Fruit fly (Drosophila melanogaster) whole organism, embryonic: Measurements from ENCODE around the gene intr.

Experiments
- ATbp ChIP-seq: fragments of 200-800 bp; sonication (Bioruptor generic); optimal IDR thresholded peaks from 2 replicates; lab custom pipeline; 2017; ENCODE audit warnings: missing biosample characterization, mild to moderate bottlenecking, missing genetic modification characterization, missing genetic modification reagents
- Abd-B ChIP-seq: fragments of 200-800 bp; sonication (Bioruptor generic); optimal IDR thresholded peaks from 2 replicates; lab custom pipeline; 2018; ENCODE audit warnings: missing biosample characterization, mild to moderate bottlenecking, missing genetic modification characterization, moderate library complexity
- Atf-2 ChIP-seq: fragments of 200-800 bp; sonication (Bioruptor generic); optimal IDR thresholded peaks from 2 replicates; lab custom pipeline; 2016; ENCODE audit warnings: missing biosample characterization, missing genetic modification characterization
- Awh ChIP-seq: fragments of 200-800 bp; sonication (Bioruptor generic); IDR thresholded peaks from 2 replicates; pipeline ENCODE4, ENCODE4 v1.3.6; 2022; ENCODE audit warnings: missing biosample characterization, missing genetic modification characterization
- Blimp-1 ChIP-seq: fragments of 200-800 bp; sonication (Bioruptor generic); optimal IDR thresholded peaks from 3 replicates; lab custom pipeline; 2018; ENCODE audit warnings: missing biosample characterization, missing genetic modification characterization, mild to moderate bottlenecking, moderate library complexity, missing genetic modification reagents
- CG10274 ChIP-seq: fragments of 200-800 bp; sonication (Bioruptor generic); optimal IDR thresholded peaks from 3 replicates; lab custom pipeline; 2017; ENCODE audit warnings: missing biosample characterization, mild to moderate bottlenecking, missing genetic modification characterization
- CG10543 ChIP-seq: fragments of 200-800 bp; sonication (Bioruptor generic); optimal IDR thresholded peaks from 3 replicates; lab custom pipeline; 2017; ENCODE audit warnings: missing biosample characterization, mild to moderate bottlenecking, missing genetic modification characterization, moderate library complexity
- CG10959 ChIP-seq: fragments of 200-800 bp; sonication (Bioruptor generic); IDR thresholded peaks from 2 replicates; pipeline ENCODE4 v1.3.6; 2022; ENCODE audit warnings: missing biosample characterization, missing genetic modification characterization
- CG11093 ChIP-seq: fragments of 200-800 bp; sonication (Bioruptor generic); IDR thresholded peaks from 3 replicates; pipeline ENCODE4 v1.3.6; 2022; ENCODE audit warnings: missing biosample characterization, missing genetic modification characterization
- CG11398 ChIP-seq: fragments of 200-800 bp; sonication (Bioruptor generic); optimal IDR thresholded peaks from 2 replicates; lab custom pipeline; 2016; ENCODE audit warnings: missing biosample characterization, missing genetic modification characterization
- CG11696 ChIP-seq: fragments of 200-800 bp; sonication (Bioruptor generic); IDR thresholded peaks from 2 replicates; pipeline ENCODE4 v1.3.6; 2022; ENCODE audit warnings: missing biosample characterization, missing genetic modification characterization
- CG12769 ChIP-seq: fragments of 200-800 bp; sonication (Bioruptor generic); optimal IDR thresholded peaks from 2 replicates; lab custom pipeline; 2019; ENCODE audit warnings: missing biosample characterization, mild to moderate bottlenecking, missing genetic modification characterization, moderate library complexity
- CG14014 ChIP-seq: fragments of 200-800 bp; sonication (Bioruptor generic); IDR thresholded peaks from 2 replicates; pipeline ENCODE4 v1.3.6; 2022; ENCODE audit warnings: missing biosample characterization, missing genetic modification characterization
- CG14667 ChIP-seq: fragments of 200-800 bp; sonication (Bioruptor generic); IDR thresholded peaks from 2 replicates; pipeline ENCODE4 v1.3.6; 2022; ENCODE audit warnings: missing biosample characterization, missing genetic modification characterization
- CG15601 ChIP-seq: fragments of 200-800 bp; sonication (Bioruptor generic); optimal IDR thresholded peaks from 3 replicates; lab custom pipeline; 2019; ENCODE audit warnings: missing biosample characterization, mild to moderate bottlenecking, missing genetic modification characterization, moderate library complexity
- CG1647 ChIP-seq: fragments of 200-800 bp; sonication (Bioruptor generic); optimal IDR thresholded peaks from 3 replicates; lab custom pipeline; 2016; ENCODE audit warnings: missing biosample characterization, missing genetic modification characterization
- CG17359 ChIP-seq: fragments of 200-800 bp; sonication (Bioruptor generic); optimal IDR thresholded peaks from 3 replicates; lab custom pipeline; 2018; ENCODE audit warnings: missing biosample characterization, mild to moderate bottlenecking, missing genetic modification characterization, moderate library complexity
- CG17568 ChIP-seq: fragments of 200-800 bp; sonication (Bioruptor generic); optimal IDR thresholded peaks from 2 replicates; lab custom pipeline; 2018; ENCODE audit warnings: missing biosample characterization, mild to moderate bottlenecking, missing genetic modification characterization, moderate library complexity
- CG2199 ChIP-seq: fragments of 200-800 bp; sonication (Bioruptor generic); IDR thresholded peaks from 3 replicates; pipeline ENCODE4 v1.3.6; 2022; ENCODE audit warnings: missing biosample characterization, missing genetic modification characterization
- CG31365 ChIP-seq: fragments of 200-800 bp; sonication (Bioruptor generic); optimal IDR thresholded peaks from 2 replicates; lab custom pipeline; 2018; ENCODE audit warnings: missing biosample characterization, mild to moderate bottlenecking, missing genetic modification characterization
- CG31388 ChIP-seq: fragments of 200-800 bp; sonication (Bioruptor generic); optimal IDR thresholded peaks from 2 replicates; lab custom pipeline; 2016; ENCODE audit warnings: missing biosample characterization, missing genetic modification characterization
- CG4854 ChIP-seq: fragments of 200-800 bp; sonication (Bioruptor generic); optimal IDR thresholded peaks from 2 replicates; lab custom pipeline; 2016; ENCODE audit warnings: missing biosample characterization, missing genetic modification characterization, inconsistent platforms
- CG7372 ChIP-seq: fragments of 200-800 bp; sonication (Bioruptor generic); IDR thresholded peaks from 2 replicates; pipeline ENCODE4 v1.3.6; 2022; ENCODE audit warnings: missing biosample characterization, missing genetic modification characterization
- CG9727 ChIP-seq: fragments of 200-800 bp; sonication (Bioruptor generic); optimal IDR thresholded peaks from 3 replicates; lab custom pipeline; 2017; ENCODE audit warnings: missing biosample characterization, mild to moderate bottlenecking, missing genetic modification characterization
- CG9932 ChIP-seq: fragments of 200-800 bp; sonication (Bioruptor generic); IDR thresholded peaks from 2 replicates; pipeline ENCODE4 v1.3.6; 2022; ENCODE audit warnings: missing biosample characterization, missing genetic modification characterization
- Camta ChIP-seq: fragments of 200-800 bp; sonication (Bioruptor generic); optimal IDR thresholded peaks from 2 replicates; lab custom pipeline; 2016; ENCODE audit warnings: missing biosample characterization, missing genetic modification characterization
- Dfd ChIP-seq, 2 experiments: fragments of >200 bp; optimal IDR thresholded peaks; 2 replicates each; lab custom pipeline; 2017; ENCODE audit warnings: missing biosample characterization in 2 of 2, missing genetic modification characterization in 2 of 2
- Doc3 ChIP-seq: fragments of 200-800 bp; sonication (Bioruptor generic); IDR thresholded peaks from 3 replicates; pipeline ENCODE4 v1.3.6; 2022; ENCODE audit warnings: missing biosample characterization, missing genetic modification characterization; ENCODE audit not compliant: partially characterized antibody
- Dp ChIP-seq: fragments of 200-800 bp; sonication (Bioruptor generic); optimal IDR thresholded peaks from 2 replicates; lab custom pipeline; 2018; ENCODE audit warnings: missing biosample characterization, mild to moderate bottlenecking, missing genetic modification characterization, moderate library complexity
- Fer3 ChIP-seq: fragments of 200-800 bp; sonication (Bioruptor generic); optimal IDR thresholded peaks from 2 replicates; lab custom pipeline; 2018; ENCODE audit warnings: missing biosample characterization, mild to moderate bottlenecking, missing genetic modification characterization, moderate library complexity
- HLH54F ChIP-seq: fragments of 200-800 bp; sonication (Bioruptor generic); optimal IDR thresholded peaks from 3 replicates; lab custom pipeline; 2016; ENCODE audit warnings: missing biosample characterization, missing genetic modification characterization
- Optix ChIP-seq: fragments of 200-800 bp; sonication (Bioruptor generic); IDR thresholded peaks from 3 replicates; pipeline ENCODE4 v1.3.6; 2022; ENCODE audit warnings: missing biosample characterization, missing genetic modification characterization
- Scr ChIP-seq: fragments of 200-800 bp; sonication (Bioruptor generic); IDR thresholded peaks from 2 replicates; pipeline ENCODE4 v1.3.6; 2022; ENCODE audit warnings: missing biosample characterization, missing genetic modification characterization; ENCODE audit not compliant: partially characterized antibody
- TFAM ChIP-seq: fragments of 200-800 bp; sonication (Bioruptor generic); optimal IDR thresholded peaks from 2 replicates; lab custom pipeline; 2017; ENCODE audit warnings: missing biosample characterization, missing genetic modification characterization, inconsistent platforms
- YL-1 ChIP-seq: fragments of 200-800 bp; sonication (Bioruptor generic); optimal IDR thresholded peaks from 3 replicates; lab custom pipeline; 2017; ENCODE audit warnings: missing biosample characterization, mild to moderate bottlenecking, missing genetic modification characterization
- ara ChIP-seq: fragments of 200-800 bp; sonication (Bioruptor generic); IDR thresholded peaks from 2 replicates; pipeline ENCODE4 v1.3.6; 2022; ENCODE audit warnings: missing biosample characterization, missing genetic modification characterization
- bowl ChIP-seq: fragments of 200-800 bp; sonication (Bioruptor generic); IDR thresholded peaks from 2 replicates; pipeline ENCODE4 v1.3.6; 2022; ENCODE audit warnings: missing biosample characterization, missing genetic modification characterization
- btn ChIP-seq: fragments of 200-800 bp; sonication (Bioruptor generic); optimal IDR thresholded peaks from 2 replicates; lab custom pipeline; 2016; ENCODE audit warnings: missing biosample characterization, missing genetic modification characterization
- corto ChIP-seq: fragments of 200-800 bp; sonication (Bioruptor generic); optimal IDR thresholded peaks from 2 replicates; lab custom pipeline; 2016; ENCODE audit warnings: missing biosample characterization, mild to moderate bottlenecking, missing genetic modification characterization, moderate library complexity
- dimm ChIP-seq: fragments of 200-800 bp; sonication (Bioruptor generic); IDR thresholded peaks from 2 replicates; pipeline ENCODE4 v1.3.6; 2022; ENCODE audit warnings: missing biosample characterization, missing genetic modification characterization
- dpn ChIP-seq, 2 experiments: fragments of 200-800 bp; sonication (Bioruptor generic); optimal IDR thresholded peaks; 3 replicates each; lab custom pipeline; 2016; ENCODE audit warnings: missing biosample characterization in 2 of 2, missing genetic modification characterization in 2 of 2
- fd3F ChIP-seq: fragments of 200-800 bp; sonication (Bioruptor generic); optimal IDR thresholded peaks from 2 replicates; lab custom pipeline; 2018; ENCODE audit warnings: missing biosample characterization, mild to moderate bottlenecking, missing genetic modification characterization, moderate library complexity
- ftz-f1 ChIP-seq: fragments of 200-800 bp; sonication (Bioruptor generic); optimal IDR thresholded peaks from 2 replicates; lab custom pipeline; 2016; ENCODE audit warnings: missing biosample characterization, missing genetic modification characterization
- hth ChIP-seq: fragments of >200 bp; optimal IDR thresholded peaks from 2 replicates; lab custom pipeline; 2017; ENCODE audit warnings: inconsistent platforms
- lbe ChIP-seq: fragments of 200-800 bp; sonication (Bioruptor generic); optimal IDR thresholded peaks from 2 replicates; lab custom pipeline; 2016; ENCODE audit warnings: missing biosample characterization, mild to moderate bottlenecking, missing genetic modification characterization
- pita ChIP-seq: fragments of 200-800 bp; sonication (Bioruptor generic); optimal IDR thresholded peaks from 2 replicates; lab custom pipeline; 2017; ENCODE audit warnings: missing biosample characterization, mild to moderate bottlenecking, missing genetic modification characterization
- pros ChIP-seq: fragments of 200-800 bp; sonication (Bioruptor generic); optimal IDR thresholded peaks from 3 replicates; lab custom pipeline; 2019; ENCODE audit warnings: missing biosample characterization, mild to moderate bottlenecking, missing genetic modification characterization, moderate library complexity
- scrt ChIP-seq: fragments of 200-800 bp; sonication (Bioruptor generic); optimal IDR thresholded peaks from 2 replicates; lab custom pipeline; 2018; ENCODE audit warnings: missing biosample characterization, mild to moderate bottlenecking, missing genetic modification characterization, moderate library complexity
- tx ChIP-seq: fragments of 200-800 bp; sonication (Bioruptor generic); optimal IDR thresholded peaks from 2 replicates; lab custom pipeline; 2016; ENCODE audit warnings: missing biosample characterization, missing genetic modification characterization

intr gene

DNA sequence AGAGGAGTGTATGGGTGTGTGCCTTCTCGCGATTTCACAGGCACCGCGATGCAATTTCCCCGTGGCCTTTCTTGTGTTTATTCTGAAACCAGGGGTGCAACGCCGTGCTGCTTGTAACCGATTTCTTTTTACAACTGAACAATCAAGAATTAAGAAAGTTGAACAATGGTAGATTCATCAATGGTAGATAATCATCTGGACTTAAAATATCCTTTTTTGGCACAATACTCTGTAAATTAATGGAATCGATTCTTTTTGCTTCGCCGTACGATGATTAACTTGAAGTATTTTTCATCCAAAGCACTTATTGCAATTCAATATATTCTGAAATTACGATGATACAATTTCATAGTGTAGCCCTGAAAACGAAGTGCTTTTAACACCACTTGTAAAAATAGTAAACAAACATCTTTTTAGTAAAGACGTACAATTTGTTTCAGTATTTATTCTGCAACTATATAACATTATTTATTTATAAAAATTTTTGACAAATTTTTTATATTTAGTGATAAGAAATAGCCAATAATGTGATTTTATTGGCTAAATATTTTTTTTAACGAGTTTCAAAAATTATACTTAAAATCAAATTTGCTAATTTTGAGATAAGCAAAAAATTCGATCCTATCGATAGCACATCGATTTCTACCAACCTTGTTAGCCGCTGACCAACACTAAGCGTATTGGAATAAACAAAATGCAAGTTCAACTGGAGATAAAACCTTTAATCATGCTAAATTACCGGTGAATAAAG, 29.4 kb downstream of the intr start, which contains the start of the genes CG1523 and CG1647:
Gene CG1523 (minus strand): TSS at position 114 of the 751 bp plus-strand sequence.
Gene CG1647 (plus strand): TSS at position 667 of the 751 bp plus-strand sequence.
- TF ChIP-seq CG11398 (GFP tag; lab: Kevin White, UChicago) (peak; percentile 29), CG2199 (GFP tag; lab: Robert Waterston, UW) (no peak), CG10959 (GFP tag; lab: Robert Waterston, UW) (peak; percentile 44; the same call in 1 of the 2 replicates), CG7372 (GFP tag; lab: Robert Waterston, UW) (0 out of 2 replicates have a peak, but pooled peaks have one; percentile 48), Doc3 (GFP tag; lab: Robert Waterston, UW) (peak; percentile 51; the same call in 1 of the 3 replicates), Camta (GFP tag; lab: Kevin White, UChicago) (peak; percentile 12), ara (peak; percentile 58), CG10543 (GFP tag; lab: Kevin White, UChicago) (peak; percentile 74), CG31365 (no peak), CG17568 (no peak), bowl (GFP tag; lab: Robert Waterston, UW) (no peak), Dp (no peak), pita (GFP tag; lab: Kevin White, UChicago) (no peak), Scr (GFP tag; lab: Robert Waterston, UW) (peak; percentile 62), dimm (GFP tag; lab: Robert Waterston, UW) (no peak), btn (GFP tag; lab: Kevin White, UChicago) (no peak), Abd-B (GFP tag; lab: Kevin White, UChicago) (peak; percentile 67), CG9727 (GFP tag; lab: Kevin White, UChicago) (peak; percentile 60), HLH54F (peak; percentile 59), CG31388 (peak; percentile 15), tx (GFP tag; lab: Kevin White, UChicago) (peak; percentile 33), Fer3 (peak; percentile 50), CG17359 (tag; lab: Kevin White, UChicago) (no peak), Awh (GFP tag; lab: Robert Waterston, UW) (no peak), fd3F (GFP tag; lab: Kevin White, UChicago) (peak; percentile 49), pros (GFP tag; lab: Kevin White, UChicago) (peak; percentile 2), corto (no peak), CG11093 (GFP tag; lab: Robert Waterston, UW) (peak; percentile 35; the same call in 1 of the 3 replicates), CG1647 (peak; percentile 57), ftz-f1 (GFP tag; lab: Kevin White, UChicago) (no peak), CG4854 (GFP tag; lab: Kevin White, UChicago) (peak; percentile 35), scrt (GFP tag; lab: Kevin White, UChicago) (no peak), CG14667 (no peak), Blimp-1 (no peak), TFAM (GFP tag; lab: Kevin White, UChicago) (no peak), CG9932 (GFP tag; lab: Robert Waterston, UW) (peak; percentile 57), Optix (GFP tag; lab: Robert Waterston, UW) (peak; percentile 19; the same call in 1 of the 3 replicates), dpn (GFP tag; optimal IDR thresholded peaks at IDR 0.05; lab: Kevin White, UChicago) (peak; percentile 45 to 58), Dfd (GFP tag; optimal IDR thresholded peaks at IDR 0.05; lab: Kevin White, UChicago) (no peak), CG11696 (GFP tag; lab: Robert Waterston, UW) (no peak), lbe (no peak), CG14014 (no peak), ATbp (GFP tag; lab: Kevin White, UChicago) (peak; percentile 37), CG12769 (tag; lab: Kevin White, UChicago) (no peak), hth (no peak), Atf-2 (GFP tag; lab: Kevin White, UChicago) (peak; percentile 50), CG10274 (GFP tag; lab: Kevin White, UChicago) (peak; percentile 9), YL-1 (GFP tag; lab: Kevin White, UChicago) (peak; percentile 2), CG15601 (tag; lab: Kevin White, UChicago) (no peak)
